Fruit fly (Drosophila melanogaster) whole organism, prepupa: ENCODE measurements around the gene GluRIIE.

Experiments
- CG7368 ChIP-seq: fragments of 200-800 bp; sonication (Bioruptor generic); optimal IDR thresholded peaks from 3 replicates; lab custom pipeline; 2016; ENCODE audit warnings: missing biosample characterization, missing genetic modification characterization
- Gug ChIP-seq: fragments of 200-800 bp; sonication (Bioruptor generic); IDR thresholded peaks from 2 replicates; pipeline ENCODE4 v1.3.6; 2022; ENCODE audit warnings: missing biosample characterization, missing genetic modification characterization
- Hr4 ChIP-seq: fragments of 200-800 bp; sonication (Bioruptor generic); optimal IDR thresholded peaks from 3 replicates; lab custom pipeline; 2016; ENCODE audit warnings: missing biosample characterization, missing genetic modification characterization
- OdsH ChIP-seq: fragments of 200-800 bp; sonication (Bioruptor generic); optimal IDR thresholded peaks from 3 replicates; lab custom pipeline; 2016; ENCODE audit warnings: missing biosample characterization, missing genetic modification characterization
- Sox14 ChIP-seq: fragments of 200-800 bp; sonication (Bioruptor generic); optimal IDR thresholded peaks from 3 replicates; lab custom pipeline; 2016; ENCODE audit warnings: missing biosample characterization, missing genetic modification characterization
- cyc ChIP-seq: fragments of 200-800 bp; sonication (Bioruptor generic); optimal IDR thresholded peaks from 3 replicates; lab custom pipeline; 2016; ENCODE audit warnings: missing biosample characterization, missing genetic modification characterization
- dac ChIP-seq: fragments of 200-800 bp; sonication (Bioruptor generic); optimal IDR thresholded peaks from 2 replicates; lab custom pipeline; 2017; ENCODE audit warnings: missing biosample characterization, mild to moderate bottlenecking, missing genetic modification characterization
- dsx ChIP-seq: fragments of 200-800 bp; optimal IDR thresholded peaks from 3 replicates; lab custom pipeline; 2019; ENCODE audit warnings: missing biosample characterization, mild to moderate bottlenecking, missing genetic modification characterization, moderate library complexity; ENCODE audit not compliant: poor library complexity, severe bottlenecking
- fd59A ChIP-seq: fragments of 200-800 bp; sonication (Bioruptor generic); optimal IDR thresholded peaks from 2 replicates; lab custom pipeline; 2017; ENCODE audit warnings: missing biosample characterization, mild to moderate bottlenecking, missing genetic modification characterization, missing genetic modification reagents
- fd85E ChIP-seq: fragments of 200-800 bp; sonication (Bioruptor generic); optimal IDR thresholded peaks from 3 replicates; lab custom pipeline; 2016; ENCODE audit warnings: missing biosample characterization, missing genetic modification characterization
- pdm3 ChIP-seq: fragments of 200-800 bp; sonication (Bioruptor generic); optimal IDR thresholded peaks from 3 replicates; lab custom pipeline; 2016; ENCODE audit warnings: missing biosample characterization, missing genetic modification characterization
- spab ChIP-seq: fragments of 200-800 bp; sonication (Bioruptor generic); optimal IDR thresholded peaks from 2 replicates; lab custom pipeline; 2017; ENCODE audit warnings: missing biosample characterization, mild to moderate bottlenecking, missing genetic modification characterization, missing genetic modification reagents
- svp ChIP-seq: fragments of 200-800 bp; sonication (Bioruptor generic); peaks from one replicate; lab custom pipeline; 2016; ENCODE audit warnings: missing biosample characterization, missing genetic modification characterization
- vri ChIP-seq: fragments of 200-800 bp; sonication (Bioruptor generic); optimal IDR thresholded peaks from 3 replicates; lab custom pipeline; 2016; ENCODE audit warnings: missing biosample characterization, mild to moderate bottlenecking, missing genetic modification characterization

DNA sequence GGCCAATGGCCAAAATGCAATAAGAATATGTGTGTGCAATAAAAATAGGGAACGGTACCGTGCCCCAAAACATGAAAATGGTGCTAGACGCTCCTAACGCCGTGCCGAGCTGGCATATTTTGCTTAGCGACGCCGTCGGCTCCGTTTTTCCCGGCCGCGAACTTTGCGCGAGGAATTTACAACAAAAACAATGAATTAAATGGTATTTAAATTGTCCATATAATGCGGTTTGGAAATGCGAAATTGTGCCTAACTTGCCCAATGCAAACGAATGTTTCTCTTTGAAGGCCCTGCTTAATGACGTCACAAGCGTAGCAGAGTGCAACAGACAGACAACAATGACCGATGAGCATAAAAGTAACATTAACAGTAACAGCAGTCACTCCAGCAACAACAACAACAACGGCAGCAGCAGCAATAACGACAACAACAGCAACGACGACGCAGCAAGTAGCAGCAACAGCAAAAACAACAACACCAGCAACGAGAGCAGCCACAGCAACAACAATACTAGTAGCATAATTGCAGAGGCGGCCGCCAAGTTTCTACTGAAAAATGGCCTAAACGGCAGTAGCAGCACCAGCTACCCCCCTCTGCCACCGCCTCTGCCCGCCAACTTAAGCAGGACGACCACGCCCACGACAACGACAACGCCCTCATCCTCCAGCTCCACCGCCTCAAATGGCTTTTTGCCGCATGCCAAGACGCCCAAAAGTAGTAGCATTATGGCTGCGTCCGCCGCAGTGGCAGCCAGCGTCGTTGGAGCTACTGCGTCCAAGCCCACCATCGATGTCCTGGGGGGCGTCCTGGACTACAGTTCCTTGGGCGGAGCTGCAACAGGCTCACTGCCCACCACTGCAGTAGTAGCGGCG, 26.0 kb downstream of the GluRIIE start:
- no peak for TF ChIP-seq fd59A (GFP tag; lab: Kevin White, UChicago)
- no peak for TF ChIP-seq dsx
- no peak for TF ChIP-seq Sox14 (GFP tag; lab: Kevin White, UChicago)
- TF ChIP-seq pdm3 (GFP tag; lab: Kevin White, UChicago) = no peak
- TF ChIP-seq OdsH (GFP tag; lab: Kevin White, UChicago) = no peak
- no peak for TF ChIP-seq dac (GFP tag; lab: Kevin White, UChicago)
- no peak for TF ChIP-seq spab (GFP tag; lab: Kevin White, UChicago)
- no peak for TF ChIP-seq fd85E
- no peak for TF ChIP-seq Gug (GFP tag; lab: Robert Waterston, UW)
- no peak for TF ChIP-seq CG7368 (GFP tag; lab: Kevin White, UChicago)
- TF ChIP-seq Hr4 (GFP tag; lab: Kevin White, UChicago) = no peak
- TF ChIP-seq svp (GFP tag; lab: Kevin White, UChicago) = no peak
- no peak for TF ChIP-seq cyc (GFP tag; lab: Kevin White, UChicago)
- TF ChIP-seq vri = no peak
